Fruit fly (Drosophila melanogaster) whole organism: ENCODE data around the gene CG6847.

Source experiments
- Dll ChIP-seq: fragments of >200 bp; optimal IDR thresholded peaks from 2 replicates; lab custom pipeline; 2017
- EcR ChIP-seq, 2 experiments: fragments of >200 bp; optimal IDR thresholded peaks; 2 replicates each; lab custom pipeline; 2017; ENCODE audit warnings: missing biosample characterization in 2 of 2, missing genetic modification characterization in 2 of 2, missing genetic modification reagents in 2 of 2
- pan ChIP-seq: fragments of >200 bp; optimal IDR thresholded peaks from 2 replicates; lab custom pipeline; 2017
- psq ChIP-seq: fragments of >200 bp; optimal IDR thresholded peaks from 2 replicates; lab custom pipeline; 2017

DNA sequence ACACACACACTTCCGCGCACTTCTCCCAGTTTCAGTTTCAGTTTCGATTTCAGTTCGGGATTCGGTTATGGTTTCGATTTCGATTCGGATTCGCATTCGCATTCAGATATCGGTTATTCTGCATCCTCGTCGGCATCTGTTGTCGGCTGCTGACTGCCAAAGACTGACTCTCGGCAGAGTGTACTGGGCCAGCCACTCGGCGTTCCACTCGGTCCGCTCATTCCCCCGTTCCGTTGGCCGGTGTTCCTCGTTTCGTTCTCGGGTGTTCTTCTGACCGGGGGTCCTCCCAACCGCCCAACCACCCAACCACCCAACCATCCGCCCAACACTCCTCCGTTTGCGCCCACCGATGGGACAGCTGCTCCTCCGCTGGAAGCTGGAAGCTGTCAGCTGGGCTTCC, 55.8 kb downstream of the CG6847 start:
- no peak for TF ChIP-seq psq
- no peak for TF ChIP-seq EcR (GFP tag; optimal IDR thresholded peaks at IDR 0.05; lab: Kevin White, UChicago)
- TF ChIP-seq Dll (lab: Kevin White, UChicago): no peak
- no peak for TF ChIP-seq pan (lab: Kevin White, UChicago)
